Worm (Caenorhabditis elegans): ENCODE results near the gene aman-2.

ce11 chrV:11933196-11934028 is at the start of gene aman-2, which contains the start of gene F58H1.3:
- TF ChIP-seq him-1 (tag; optimal IDR thresholded peaks at IDR 0.05), result no peak
- no peak for TF ChIP-seq dao-5 (tag; optimal IDR thresholded peaks at IDR 0.05)
